Worm (Caenorhabditis elegans): ENCODE measurements around the gene F27D9.13.

The F27D9.13 gene

DNA sequence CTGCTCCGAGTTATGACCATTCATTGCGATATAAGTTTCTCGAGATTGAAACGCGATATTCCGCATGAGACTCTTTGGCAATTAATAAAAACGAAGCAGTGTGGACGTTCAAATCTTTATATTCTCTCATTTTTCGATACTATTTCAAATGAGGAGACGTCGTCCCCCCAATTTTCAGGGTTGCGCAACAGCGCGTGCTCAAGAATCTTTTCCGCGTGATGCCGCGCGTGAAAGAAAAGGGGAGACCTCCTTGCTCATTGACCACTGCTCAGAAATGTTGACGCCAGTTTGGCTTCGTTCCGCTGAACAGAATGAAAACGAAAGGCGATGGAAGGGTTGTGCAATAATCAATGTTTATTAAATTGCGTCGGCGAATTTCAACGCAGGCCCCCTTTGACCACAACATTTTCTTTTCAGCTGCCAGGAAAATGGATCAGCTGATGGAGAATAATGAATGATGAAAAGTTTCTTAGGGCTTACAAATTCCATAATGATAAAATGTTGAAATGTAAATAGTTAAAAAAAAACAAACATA is 11.7 kb downstream of the F27D9.13 start:
- TF ChIP-seq aly-2 (tag; optimal IDR thresholded peaks at IDR 0.05) (no peak), lin-11 (tag; optimal IDR thresholded peaks at IDR 0.05) (peak; percentile 20), nhr-129 (tag; optimal IDR thresholded peaks at IDR 0.05) (no peak)

DNA sequence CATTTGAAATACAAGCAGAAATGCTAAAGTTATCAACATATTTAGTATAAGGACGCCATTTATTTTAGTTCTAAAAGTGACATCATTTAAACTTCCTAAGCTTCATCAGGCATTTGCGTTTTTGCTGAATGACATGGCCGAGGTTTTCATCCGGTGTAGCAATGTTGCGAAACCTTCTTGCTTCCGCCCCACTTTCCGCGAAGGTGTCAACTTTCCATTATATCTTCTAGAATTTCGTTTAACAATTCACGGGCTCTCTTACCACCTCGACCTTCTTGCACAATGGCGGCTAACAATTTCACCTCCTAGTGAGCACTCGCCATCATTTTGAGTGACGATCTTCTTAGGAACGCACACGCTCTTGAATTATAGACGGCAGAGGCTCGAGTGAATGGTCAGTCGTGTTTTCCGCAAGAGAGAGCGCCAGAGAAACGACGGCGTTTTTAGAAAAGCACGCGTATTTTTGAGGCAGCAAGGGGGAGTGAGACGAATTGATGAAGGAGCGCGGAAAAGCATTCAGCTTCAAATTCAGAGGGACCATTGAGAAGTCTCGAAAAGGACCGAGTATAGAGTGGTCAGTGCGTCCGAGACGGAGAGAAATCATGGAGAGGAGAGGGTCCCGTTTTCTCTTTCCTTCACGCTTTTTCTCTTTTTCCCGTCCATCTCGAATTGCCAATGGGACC is 13.4 kb downstream of the F27D9.13 start:
- peak; percentile 50 for TF ChIP-seq unc-55 (GFP tag; optimal IDR thresholded peaks at IDR 0.05)
- TF ChIP-seq ztf-11 (tag; optimal IDR thresholded peaks at IDR 0.05) = no peak
- peak; percentile 57 for TF ChIP-seq zag-1 (tag; optimal IDR thresholded peaks at IDR 0.05)
- TF ChIP-seq lin-11 (tag; optimal IDR thresholded peaks at IDR 0.05) = peak; percentile 11
- TF ChIP-seq R02D3.7 (tag; optimal IDR thresholded peaks at IDR 0.05) = no peak
- TF ChIP-seq mdl-1 (tag; optimal IDR thresholded peaks at IDR 0.05) = peak; percentile 38 to 52
- no peak for TF ChIP-seq blmp-1 (tag; optimal IDR thresholded peaks at IDR 0.05; ENCODE audit: insufficient read depth)
- peak; percentile 34 for TF ChIP-seq sma-9 (GFP tag; optimal IDR thresholded peaks at IDR 0.05)
- TF ChIP-seq sma-9 (tag; optimal IDR thresholded peaks at IDR 0.05) = no peak
- TF ChIP-seq nhr-129 (tag; optimal IDR thresholded peaks at IDR 0.05) = peak; percentile 33
- no peak for TF ChIP-seq sma-3 (GFP tag; optimal IDR thresholded peaks at IDR 0.05)
- no peak for TF ChIP-seq Y55F3AM.14 (GFP tag; optimal IDR thresholded peaks at IDR 0.05)
- peak; percentile 71 for TF ChIP-seq F13H6.1 (tag; optimal IDR thresholded peaks at IDR 0.05)
- TF ChIP-seq dmd-4 (tag; optimal IDR thresholded peaks at IDR 0.05) = no peak
- TF ChIP-seq ZK546.5 (tag; optimal IDR thresholded peaks at IDR 0.05) = no peak

DNA sequence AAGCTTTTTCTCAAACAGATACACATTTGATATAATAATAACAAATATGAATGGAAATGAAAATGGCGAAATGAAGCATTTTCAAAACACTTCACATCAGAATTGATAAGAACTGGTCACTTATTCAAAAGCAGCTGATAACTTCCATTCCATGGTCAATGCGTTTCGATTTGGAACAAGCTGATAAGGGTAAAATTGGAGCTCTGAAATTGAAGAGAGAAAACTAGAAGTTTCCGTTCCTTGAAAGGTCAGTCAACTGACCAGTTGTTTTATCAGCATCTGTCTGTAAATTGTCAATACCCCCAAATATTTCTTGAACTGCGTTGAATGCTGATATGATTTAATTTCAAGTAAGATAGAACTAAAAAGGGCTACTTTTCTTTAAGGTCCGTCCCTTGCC is 14.9 kb downstream of the F27D9.13 start:
- TF ChIP-seq ceh-82 (tag; optimal IDR thresholded peaks at IDR 0.05) = no peak
- no peak for TF ChIP-seq gmeb-1 (tag; optimal IDR thresholded peaks at IDR 0.05)
- no peak for TF ChIP-seq nhr-23 (tag; optimal IDR thresholded peaks at IDR 0.05)
- TF ChIP-seq alr-1 (tag; optimal IDR thresholded peaks at IDR 0.05) = no peak
- no peak for TF ChIP-seq nhr-77 (tag; optimal IDR thresholded peaks at IDR 0.05)
- TF ChIP-seq Y55F3AM.14 (GFP tag; optimal IDR thresholded peaks at IDR 0.05) = no peak
- TF ChIP-seq nhr-6 (tag; optimal IDR thresholded peaks at IDR 0.05) = no peak
- TF ChIP-seq nhr-21 (tag; optimal IDR thresholded peaks at IDR 0.05) = no peak
- TF ChIP-seq sem-4 (tag; optimal IDR thresholded peaks at IDR 0.05) = no peak
- TF ChIP-seq R02D3.7 (tag; optimal IDR thresholded peaks at IDR 0.05) = no peak
- TF ChIP-seq mbf-1 (tag; optimal IDR thresholded peaks at IDR 0.05) = no peak
- no peak for TF ChIP-seq ama-1 (optimal IDR thresholded peaks at IDR 0.05)
- no peak for TF ChIP-seq lin-11 (tag; optimal IDR thresholded peaks at IDR 0.05)
- no peak for TF ChIP-seq elt-1 (tag; optimal IDR thresholded peaks at IDR 0.05)
- TF ChIP-seq skn-1 (tag; optimal IDR thresholded peaks at IDR 0.05) = no peak
- no peak for TF ChIP-seq ztf-1 (GFP tag; conservative IDR thresholded peaks at IDR 0.05)
- no peak for TF ChIP-seq nhr-129 (tag; optimal IDR thresholded peaks at IDR 0.05)
- no peak for TF ChIP-seq ztf-4 (tag; optimal IDR thresholded peaks at IDR 0.05)
- TF ChIP-seq nhr-11 (tag; optimal IDR thresholded peaks at IDR 0.05) = no peak
- TF ChIP-seq ceh-16 (tag; optimal IDR thresholded peaks at IDR 0.05) = no peak

DNA sequence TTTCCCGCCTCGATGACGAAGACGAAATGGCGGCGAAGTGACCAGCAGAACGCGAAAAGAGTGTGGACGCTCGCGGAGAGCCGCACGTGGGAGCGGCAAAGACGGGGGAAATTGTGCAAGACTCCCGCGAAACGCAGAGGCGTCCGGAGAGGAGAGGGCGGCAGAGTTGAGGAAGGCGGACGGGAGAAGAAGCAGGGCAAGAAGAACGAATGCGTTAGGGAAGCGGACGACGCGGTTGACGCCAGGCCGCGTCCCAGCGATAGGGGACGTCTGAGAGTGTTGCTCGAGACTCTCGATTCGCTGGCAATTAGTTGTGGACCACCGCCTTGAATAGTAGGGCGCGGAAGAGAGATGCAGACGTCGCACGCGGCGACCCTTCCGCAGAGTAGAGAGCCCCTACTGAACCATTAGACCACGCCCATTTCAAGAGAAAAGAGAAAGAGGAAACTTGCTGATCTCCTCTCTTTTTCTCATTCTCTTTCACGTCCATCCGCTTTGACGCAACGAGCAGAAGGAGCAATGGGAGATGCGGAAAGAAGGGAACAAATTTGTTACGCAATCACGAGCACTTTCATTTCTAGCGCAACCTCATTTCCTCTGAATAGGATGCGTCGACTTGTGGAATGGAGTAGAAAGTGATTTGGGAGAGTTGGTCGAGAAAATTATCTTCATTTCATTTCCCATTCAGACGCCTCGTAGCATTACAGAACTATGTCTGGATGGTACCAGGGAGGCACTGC is 15.9 kb downstream of the F27D9.13 start:
- TF ChIP-seq ceh-16 (tag; optimal IDR thresholded peaks at IDR 0.05) (no peak), ztf-4 (tag; optimal IDR thresholded peaks at IDR 0.05) (no peak), nhr-25 (tag; optimal IDR thresholded peaks at IDR 0.05) (no peak), F13H6.1 (tag; optimal IDR thresholded peaks at IDR 0.05) (peak; percentile 31), ztf-11 (tag; optimal IDR thresholded peaks at IDR 0.05) (no peak), mdl-1 (tag; optimal IDR thresholded peaks at IDR 0.05) (peak in 1 of 2 experiments; percentile 24)

DNA sequence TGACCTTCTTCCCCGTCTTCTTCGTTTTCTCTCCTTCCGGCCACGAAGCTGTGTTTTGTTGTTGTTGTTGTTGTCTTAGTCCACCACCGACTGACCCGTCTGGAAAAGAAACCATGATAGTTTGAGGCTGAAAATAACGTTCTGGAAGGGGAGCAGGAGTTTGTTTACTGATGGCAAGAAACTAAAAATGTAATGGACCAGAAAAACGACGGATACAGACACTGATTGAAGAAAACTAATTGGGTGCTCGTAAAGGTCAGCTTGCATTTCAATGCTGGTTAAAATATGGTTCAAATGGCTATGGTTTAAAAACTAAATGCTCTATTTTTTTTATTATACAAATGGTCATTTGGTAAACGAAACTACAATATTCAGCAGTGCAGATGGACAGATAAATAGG is 21.9 kb downstream of the F27D9.13 start, which contains the start of gene F26A10.2:
Gene F26A10.2 (minus strand): TSS at position 101 of the 400 bp plus-strand sequence.
- TF ChIP-seq dmd-4 (tag; optimal IDR thresholded peaks at IDR 0.05) = no peak
- no peak for TF ChIP-seq nhr-10 (tag; optimal IDR thresholded peaks at IDR 0.05)
- TF ChIP-seq unc-39 (tag; optimal IDR thresholded peaks at IDR 0.05) = no peak
- no peak for TF ChIP-seq Y55F3AM.14 (GFP tag; optimal IDR thresholded peaks at IDR 0.05)
- TF ChIP-seq nhr-25 (tag; optimal IDR thresholded peaks at IDR 0.05) = no peak
- TF ChIP-seq gmeb-1 (tag; optimal IDR thresholded peaks at IDR 0.05) = no peak
- no peak for TF ChIP-seq R02D3.7 (tag; optimal IDR thresholded peaks at IDR 0.05)
- no peak for TF ChIP-seq nhr-11 (tag; optimal IDR thresholded peaks at IDR 0.05)
- no peak for TF ChIP-seq sma-9 (GFP tag; optimal IDR thresholded peaks at IDR 0.05)
- TF ChIP-seq sma-9 (tag; optimal IDR thresholded peaks at IDR 0.05) = no peak
- no peak for TF ChIP-seq zag-1 (tag; optimal IDR thresholded peaks at IDR 0.05)
- no peak for TF ChIP-seq unc-55 (GFP tag; optimal IDR thresholded peaks at IDR 0.05)
- no peak for TF ChIP-seq alr-1 (tag; optimal IDR thresholded peaks at IDR 0.05)
- no peak for TF ChIP-seq elt-3 (tag; optimal IDR thresholded peaks at IDR 0.05)
- no peak for TF ChIP-seq ztf-11 (tag; optimal IDR thresholded peaks at IDR 0.05)
